Worm (Caenorhabditis elegans) whole organism, L3 larva: ENCODE measurements around the gene snrp-3.

Experiments
- ceh-16 ChIP-seq: sonication (generic microtip); optimal IDR thresholded peaks from 2 replicates; lab custom pipeline; 2017; ENCODE audit warnings: missing biosample characterization, missing genetic modification characterization
- ceh-28 ChIP-seq: fragments of 150-350 bp; optimal IDR thresholded peaks from 2 replicates; lab custom pipeline; 2014; ENCODE audit warnings: missing biosample characterization, missing genetic modification reagents, missing genetic modification characterization
- nhr-237 ChIP-seq: fragments of 150-350 bp; optimal IDR thresholded peaks from 2 replicates; lab custom pipeline; 2014; ENCODE audit warnings: missing biosample characterization, missing genetic modification characterization

DNA sequence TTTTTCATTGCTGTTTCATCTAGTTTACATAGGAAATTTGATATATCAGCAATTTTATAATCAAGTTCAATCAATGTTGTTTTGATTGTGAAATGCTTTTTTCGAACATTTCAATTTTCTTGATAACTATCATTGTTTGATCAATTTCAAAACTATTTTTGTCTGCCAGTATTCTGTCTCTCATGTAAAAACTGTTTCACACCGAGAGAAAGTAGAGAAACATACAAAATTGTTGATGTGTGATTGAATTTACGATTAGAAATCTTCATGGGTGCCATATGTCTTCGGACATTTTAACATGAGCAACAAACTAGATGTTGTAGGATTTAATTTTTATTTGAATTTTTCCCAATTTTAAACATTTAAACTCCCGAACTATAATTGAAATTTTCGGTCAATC lies 36.9 kb downstream of the snrp-3 start, which contains the start of gene C49C8.2:
- no peak for TF ChIP-seq ceh-28 (tag; lab: Kevin White, UChicago)
- no peak for TF ChIP-seq nhr-237
- TF ChIP-seq ceh-16 (tag; lab: Kevin White, UChicago): no peak
